Fruit fly (Drosophila melanogaster) whole organism, embryonic: ENCODE measurements around the gene CG9628.

ENCODE experiments used
- CG1024 ChIP-seq: fragments of 200-800 bp; sonication (Bioruptor generic); IDR thresholded peaks from 2 replicates; pipeline ENCODE4 v1.3.6; 2022; ENCODE audit warnings: missing biosample characterization, missing genetic modification characterization
- CG10366 ChIP-seq: fragments of 200-800 bp; sonication (Bioruptor generic); IDR thresholded peaks from 2 replicates; pipeline ENCODE4 v1.3.6; 2022; ENCODE audit warnings: missing biosample characterization, missing genetic modification characterization
- CG10565 ChIP-seq: fragments of 200-800 bp; sonication (Bioruptor generic); optimal IDR thresholded peaks from 3 replicates; lab custom pipeline; 2016; ENCODE audit warnings: missing biosample characterization, mild to moderate bottlenecking, missing genetic modification characterization
- CG1233 ChIP-seq: fragments of 200-800 bp; sonication (Bioruptor generic); optimal IDR thresholded peaks from 4 replicates; lab custom pipeline; 2018; ENCODE audit warnings: missing biosample characterization, mild to moderate bottlenecking, missing genetic modification characterization
- CG13624 ChIP-seq: fragments of 200-800 bp; sonication (Bioruptor generic); optimal IDR thresholded peaks from 2 replicates; lab custom pipeline; 2016; ENCODE audit warnings: missing biosample characterization, missing genetic modification characterization
- CG15479 ChIP-seq: fragments of 200-800 bp; sonication (Bioruptor generic); optimal IDR thresholded peaks from 3 replicates; lab custom pipeline; 2019; ENCODE audit warnings: missing biosample characterization, mild to moderate bottlenecking, missing genetic modification characterization, moderate library complexity
- CG16815 ChIP-seq: fragments of 200-800 bp; sonication (Bioruptor generic); optimal IDR thresholded peaks from 3 replicates; lab custom pipeline; 2017; ENCODE audit warnings: missing biosample characterization, mild to moderate bottlenecking, missing genetic modification characterization
- CG1832 ChIP-seq: fragments of 200-800 bp; sonication (Bioruptor generic); optimal IDR thresholded peaks from 2 replicates; lab custom pipeline; 2017; ENCODE audit warnings: missing biosample characterization, mild to moderate bottlenecking, missing genetic modification characterization, inconsistent platforms
- CG18599 ChIP-seq: fragments of 200-800 bp; sonication (Bioruptor generic); optimal IDR thresholded peaks from 3 replicates; lab custom pipeline; 2017; ENCODE audit warnings: missing biosample characterization, missing genetic modification characterization, mild to moderate bottlenecking, moderate library complexity, missing genetic modification reagents
- CG31365 ChIP-seq: fragments of 200-800 bp; sonication (Bioruptor generic); optimal IDR thresholded peaks from 2 replicates; lab custom pipeline; 2018; ENCODE audit warnings: missing biosample characterization, mild to moderate bottlenecking, missing genetic modification characterization
- CG3838 ChIP-seq: fragments of 200-800 bp; sonication (Bioruptor generic); optimal IDR thresholded peaks from 3 replicates; lab custom pipeline; 2016; ENCODE audit warnings: missing biosample characterization, missing genetic modification characterization
- CG6254 ChIP-seq: fragments of 200-800 bp; sonication (Bioruptor generic); optimal IDR thresholded peaks from 3 replicates; lab custom pipeline; 2017; ENCODE audit warnings: mild to moderate bottlenecking, missing biosample characterization, missing genetic modification reagents, missing genetic modification characterization
- CG7963 ChIP-seq: fragments of 200-800 bp; sonication (Bioruptor generic); IDR thresholded peaks from 3 replicates; pipeline ENCODE4 v1.3.6; 2022; ENCODE audit warnings: missing biosample characterization, missing genetic modification characterization; ENCODE audit not compliant: partially characterized antibody
- CG8281 ChIP-seq: fragments of 200-800 bp; sonication (Bioruptor generic); optimal IDR thresholded peaks from 2 replicates; lab custom pipeline; 2018; ENCODE audit warnings: missing biosample characterization, mild to moderate bottlenecking, missing genetic modification characterization, moderate library complexity
- Chrac-16 ChIP-seq: fragments of 200-800 bp; sonication (Bioruptor generic); optimal IDR thresholded peaks from 3 replicates; lab custom pipeline; 2016; ENCODE audit warnings: missing biosample characterization, missing genetic modification characterization
- Drgx ChIP-seq: fragments of 200-800 bp; sonication (Bioruptor generic); IDR thresholded peaks from 2 replicates; pipeline ENCODE4 v1.3.6; 2022; ENCODE audit warnings: missing biosample characterization, missing genetic modification characterization
- Ets65A ChIP-seq: fragments of 200-800 bp; sonication (Bioruptor generic); peaks from one replicate; lab custom pipeline; 2016; ENCODE audit warnings: missing biosample characterization, missing genetic modification characterization
- Hey ChIP-seq: fragments of 200-800 bp; sonication (Bioruptor generic); optimal IDR thresholded peaks from 3 replicates; lab custom pipeline; 2018; ENCODE audit warnings: missing biosample characterization, mild to moderate bottlenecking, missing genetic modification characterization
- Hr3 ChIP-seq: fragments of 200-800 bp; sonication (Bioruptor generic); optimal IDR thresholded peaks from 3 replicates; lab custom pipeline; 2016; ENCODE audit warnings: missing biosample characterization, missing genetic modification characterization
- Hr39 ChIP-seq: fragments of >200 bp; optimal IDR thresholded peaks from 2 replicates; lab custom pipeline; 2017
- Max ChIP-seq: fragments of 200-800 bp; sonication (Bioruptor generic); optimal IDR thresholded peaks from 2 replicates; lab custom pipeline; 2016; ENCODE audit warnings: missing biosample characterization, mild to moderate bottlenecking, missing genetic modification characterization
- Nf-YB ChIP-seq: fragments of 200-800 bp; sonication (Bioruptor generic); optimal IDR thresholded peaks from 3 replicates; lab custom pipeline; 2019; ENCODE audit warnings: missing biosample characterization, mild to moderate bottlenecking, missing genetic modification characterization, moderate library complexity
- Nf-YC ChIP-seq: fragments of 200-800 bp; optimal IDR thresholded peaks from 3 replicates; lab custom pipeline; 2019; ENCODE audit warnings: missing biosample characterization, mild to moderate bottlenecking, missing genetic modification characterization, moderate library complexity
- Opbp ChIP-seq: fragments of 200-800 bp; sonication (Bioruptor generic); IDR thresholded peaks from 3 replicates; pipeline ENCODE4 v1.3.6; 2022; ENCODE audit warnings: missing biosample characterization, missing genetic modification characterization; ENCODE audit not compliant: partially characterized antibody
- abd-A ChIP-seq: fragments of 200-800 bp; sonication (Bioruptor generic); optimal IDR thresholded peaks from 3 replicates; lab custom pipeline; 2019; ENCODE audit warnings: missing biosample characterization, mild to moderate bottlenecking, missing genetic modification characterization, moderate library complexity
- ase ChIP-seq: fragments of 200-800 bp; sonication (Bioruptor generic); IDR thresholded peaks from 3 replicates; pipeline ENCODE4 v1.3.6; 2022; ENCODE audit warnings: missing biosample characterization, missing genetic modification characterization
- croc ChIP-seq: fragments of 200-800 bp; sonication (Bioruptor generic); conservative IDR thresholded peaks from 3 replicates; pipeline ENCODE4 v1.3.6; 2022; ENCODE audit warnings: missing biosample characterization, missing genetic modification characterization
- crol ChIP-seq: fragments of 200-800 bp; sonication (Bioruptor generic); IDR thresholded peaks from 2 replicates; pipeline ENCODE4 v1.3.6; 2022; ENCODE audit warnings: missing biosample characterization, missing genetic modification characterization
- fd102C ChIP-seq: fragments of 200-800 bp; sonication (Bioruptor generic); optimal IDR thresholded peaks from 2 replicates; lab custom pipeline; 2018; ENCODE audit warnings: missing biosample characterization, mild to moderate bottlenecking, missing genetic modification characterization, moderate library complexity
- gsb-n ChIP-seq: fragments of 200-800 bp; sonication (Bioruptor generic); optimal IDR thresholded peaks from 3 replicates; lab custom pipeline; 2018; ENCODE audit warnings: missing biosample characterization, mild to moderate bottlenecking, missing genetic modification characterization
- nerfin-1 ChIP-seq: fragments of 200-800 bp; sonication (Bioruptor generic); optimal IDR thresholded peaks from 3 replicates; lab custom pipeline; 2019; ENCODE audit warnings: missing biosample characterization, mild to moderate bottlenecking, missing genetic modification characterization, moderate library complexity
- otp ChIP-seq: fragments of 200-800 bp; sonication (Bioruptor generic); IDR thresholded peaks from 3 replicates; pipeline ENCODE4, ENCODE4 v1.3.6; 2022; ENCODE audit warnings: missing biosample characterization, missing genetic modification characterization
- pros ChIP-seq: fragments of 200-800 bp; sonication (Bioruptor generic); optimal IDR thresholded peaks from 3 replicates; lab custom pipeline; 2019; ENCODE audit warnings: missing biosample characterization, mild to moderate bottlenecking, missing genetic modification characterization, moderate library complexity
- run ChIP-seq: fragments of 200-800 bp; sonication (Bioruptor generic); optimal IDR thresholded peaks from 3 replicates; lab custom pipeline; 2018; ENCODE audit warnings: missing biosample characterization, mild to moderate bottlenecking, missing genetic modification characterization
- seq ChIP-seq: fragments of 200-800 bp; sonication (Bioruptor generic); IDR thresholded peaks from 2 replicates; pipeline ENCODE4 v1.3.6; 2022; ENCODE audit warnings: missing biosample characterization, missing genetic modification characterization
- sim ChIP-seq: fragments of 200-800 bp; sonication (Bioruptor generic); IDR thresholded peaks from 2 replicates; pipeline ENCODE4 v1.3.6; 2022; ENCODE audit warnings: missing biosample characterization, missing genetic modification characterization
- sqz ChIP-seq: fragments of 200-800 bp; sonication (Bioruptor generic); optimal IDR thresholded peaks from 3 replicates; lab custom pipeline; 2018; ENCODE audit warnings: missing biosample characterization, mild to moderate bottlenecking, missing genetic modification characterization
- tll ChIP-seq, 2 experiments: fragments of 200-800 bp in 1 of 2; fragments of >200 bp in 1 of 2; sonication (Bioruptor generic) in 1 of 2; optimal IDR thresholded peaks; 2 replicates each; lab custom pipeline; 2017 to 2019; ENCODE audit warnings: missing biosample characterization in 2 of 2, missing genetic modification characterization in 2 of 2, mild to moderate bottlenecking in 1 of 2, moderate library complexity in 1 of 2
- unpg ChIP-seq: fragments of 200-800 bp; sonication (Bioruptor generic); optimal IDR thresholded peaks from 3 replicates; lab custom pipeline; 2018; ENCODE audit warnings: missing biosample characterization, mild to moderate bottlenecking, missing genetic modification characterization, moderate library complexity
- vfl ChIP-seq: fragments of 200-800 bp; sonication (Bioruptor generic); optimal IDR thresholded peaks from 2 replicates; lab custom pipeline; 2016; ENCODE audit warnings: missing biosample characterization, missing genetic modification characterization
- z ChIP-seq: fragments of 200-800 bp; sonication (Bioruptor generic); IDR thresholded peaks from 3 replicates; pipeline ENCODE4 v1.3.6; 2022; ENCODE audit warnings: missing biosample characterization, missing genetic modification characterization

Gene CG9628

dm6 chr3L:14582736-14583135, 39.9 kb upstream of the CG9628 start:
- TF ChIP-seq sim (GFP tag; lab: Robert Waterston, UW): no peak
- peak in 1 of 2 experiments; percentile 96 for TF ChIP-seq tll (GFP tag; optimal IDR thresholded peaks at IDR 0.05; lab: Kevin White, UChicago)
- TF ChIP-seq CG7963 (GFP tag; lab: Robert Waterston, UW): no peak
- TF ChIP-seq Ets65A (GFP tag; lab: Kevin White, UChicago): peak; percentile 85
- TF ChIP-seq Nf-YB: no peak
- no peak for TF ChIP-seq Hr3 (GFP tag; lab: Kevin White, UChicago)
- TF ChIP-seq croc: no peak
- no peak for TF ChIP-seq CG1024 (GFP tag; lab: Robert Waterston, UW)
- no peak for TF ChIP-seq ase (GFP tag; lab: Robert Waterston, UW)
- no peak for TF ChIP-seq Max (GFP tag; lab: Kevin White, UChicago)
- TF ChIP-seq CG3838: no peak

- TF ChIP-seq Ets65A (GFP tag; lab: Kevin White, UChicago) (peak; percentile 74), CG10565 (GFP tag; lab: Kevin White, UChicago) (no peak), CG13624 (GFP tag; lab: Kevin White, UChicago) (no peak), CG8281 (tag; lab: Kevin White, UChicago) (no peak), CG15479 (GFP tag; lab: Kevin White, UChicago) (peak; percentile 67), Opbp (GFP tag; lab: Robert Waterston, UW) (0 out of 3 replicates have a peak, but pooled peaks have one; percentile 10)
These were observed 38.8 kb upstream of the CG9628 start for dm6 chr3L:14583803-14584202.

dm6 chr3L:14590964-14591363, 31.6 kb upstream of the CG9628 start:
- peak; percentile 61 for TF ChIP-seq Ets65A (GFP tag; lab: Kevin White, UChicago)
- TF ChIP-seq Hey (tag; lab: Kevin White, UChicago): peak; percentile 76
- TF ChIP-seq z: 0 out of 3 replicates have a peak, but pooled peaks have one; percentile 31
- 0 out of 2 replicates have a peak, but pooled peaks have one; percentile 37 for TF ChIP-seq seq (GFP tag; lab: Robert Waterston, UW)
- TF ChIP-seq Nf-YB: peak; percentile 71
- TF ChIP-seq abd-A (tag; lab: Kevin White, UChicago): peak; percentile 93
- peak; percentile 10 for TF ChIP-seq run
- TF ChIP-seq unpg (GFP tag; lab: Kevin White, UChicago): no peak
- TF ChIP-seq Chrac-16 (GFP tag; lab: Kevin White, UChicago): no peak
- TF ChIP-seq crol (GFP tag; lab: Robert Waterston, UW): peak; percentile 52; the same call in 1 of the 2 replicates
- peak; percentile 49 for TF ChIP-seq nerfin-1 (tag; lab: Kevin White, UChicago)
- peak; percentile 77 for TF ChIP-seq Nf-YC (tag; lab: Kevin White, UChicago)
- TF ChIP-seq CG1233 (GFP tag; lab: Kevin White, UChicago): no peak
- 0 out of 3 replicates have a peak, but pooled peaks have one; percentile 6 for TF ChIP-seq otp (GFP tag; lab: Robert Waterston, UW)
- peak; percentile 19 for TF ChIP-seq CG18599 (GFP tag; lab: Kevin White, UChicago)
- TF ChIP-seq vfl (GFP tag; lab: Kevin White, UChicago): no peak

DNA sequence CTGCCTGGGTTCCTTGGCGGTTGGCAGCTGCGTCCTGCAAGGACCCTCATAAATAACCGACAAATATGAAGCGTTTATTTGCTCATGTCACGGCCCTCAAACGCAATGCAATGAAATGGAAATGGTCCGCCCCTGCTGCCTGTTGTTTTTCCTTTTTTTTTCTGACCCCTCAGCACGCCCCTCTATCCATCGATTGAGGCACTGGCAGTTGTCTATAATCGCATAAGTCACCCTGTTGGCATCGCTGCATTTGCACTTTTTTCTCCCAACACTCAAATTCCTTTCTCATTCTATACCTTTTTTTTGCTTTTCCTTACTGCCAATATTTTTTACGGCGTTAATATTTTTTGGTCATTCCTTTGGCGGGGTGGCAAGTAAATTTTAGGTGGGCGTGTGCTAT, 30.4 kb upstream of the CG9628 start:
- TF ChIP-seq CG16815 (GFP tag; lab: Kevin White, UChicago): no peak
- peak; percentile 50 for TF ChIP-seq pros (GFP tag; lab: Kevin White, UChicago)
- TF ChIP-seq fd102C (GFP tag; lab: Kevin White, UChicago): no peak
- TF ChIP-seq CG1832 (GFP tag; lab: Kevin White, UChicago): peak; percentile 20
- no peak for TF ChIP-seq CG31365 (tag; lab: Kevin White, UChicago)
- peak; percentile 89 for TF ChIP-seq sqz (GFP tag; lab: Kevin White, UChicago)
- no peak for TF ChIP-seq Hr39 (lab: Kevin White, UChicago)
- peak; percentile 87 for TF ChIP-seq CG6254 (GFP tag; lab: Kevin White, UChicago)
- TF ChIP-seq crol (GFP tag; lab: Robert Waterston, UW): peak; percentile 84
- no peak for TF ChIP-seq Drgx (GFP tag; lab: Robert Waterston, UW)
- peak; percentile 16 for TF ChIP-seq gsb-n (tag; lab: Kevin White, UChicago)
- no peak for TF ChIP-seq CG10366
